Worm (Caenorhabditis elegans) whole organism, L4 larva: ENCODE data around the gene srx-4.
A peak's percentile ranks its signal among the peaks of the same experiment; 100 is the strongest.

Source experiments
- D1046.2 ChIP-seq: fragments of 200-800 bp; sonication (Bioruptor generic); IDR thresholded peaks from 2 replicates; pipeline ENCODE4 v1.3.6; 2022; ENCODE audit warnings: missing genetic modification characterization, missing compliant biosample characterization
- F26F4.8 ChIP-seq: fragments of 200-800 bp; sonication (Bioruptor generic); conservative IDR thresholded peaks from 2 replicates; pipeline ENCODE4 v1.3.6; 2022; ENCODE audit warnings: missing genetic modification characterization, missing compliant biosample characterization
- F44E2.7 ChIP-seq: fragments of 200-800 bp; sonication (Bioruptor generic); IDR thresholded peaks from 2 replicates; pipeline ENCODE4 v2.1.2; 2022; ENCODE audit warnings: missing genetic modification characterization, missing compliant biosample characterization
- F49E8.2 ChIP-seq: sonication (generic microtip); optimal IDR thresholded peaks from 2 replicates; lab custom pipeline; 2016; ENCODE audit warnings: missing compliant biosample characterization, mild to moderate bottlenecking, missing genetic modification characterization, borderline replicate concordance
- R02D3.7 ChIP-seq: fragments of 150-350 bp; sonication (generic microtip); optimal IDR thresholded peaks from 3 replicates; lab custom pipeline; 2014; ENCODE audit warnings: missing biosample characterization, missing genetic modification characterization
- T20F7.1 ChIP-seq: fragments of 200-800 bp; sonication (Bioruptor generic); optimal IDR thresholded peaks from 2 replicates; lab custom pipeline; 2018; ENCODE audit warnings: mild to moderate bottlenecking, missing genetic modification characterization, missing compliant biosample characterization
- T26A8.4 ChIP-seq: fragments of 200-800 bp; sonication (Bioruptor generic); IDR thresholded peaks from 2 replicates; pipeline ENCODE4 v1.3.6; 2022; ENCODE audit warnings: missing genetic modification characterization, missing compliant biosample characterization
- Y75B8A.6 ChIP-seq: fragments of 200-800 bp; sonication (Bioruptor generic); IDR thresholded peaks from 2 replicates; pipeline ENCODE4 v1.3.6; 2022; ENCODE audit warnings: missing genetic modification reagents, missing genetic modification characterization, missing compliant biosample characterization
- ZK337.2 ChIP-seq: fragments of 200-800 bp; sonication (Bioruptor generic); IDR thresholded peaks from 2 replicates; pipeline ENCODE4 v1.3.6; 2022; ENCODE audit warnings: missing genetic modification reagents, missing genetic modification characterization, missing compliant biosample characterization
- arid-1 ChIP-seq: fragments of 200-800 bp; sonication (Bioruptor generic); conservative IDR thresholded peaks from 2 replicates; pipeline ENCODE4 v1.3.6; 2022; ENCODE audit warnings: missing genetic modification reagents, missing genetic modification characterization, missing compliant biosample characterization
- ceh-28 ChIP-seq: fragments of 150-350 bp; optimal IDR thresholded peaks from 2 replicates; lab custom pipeline; 2014; ENCODE audit warnings: missing biosample characterization, missing genetic modification reagents, missing genetic modification characterization
- ceh-32 ChIP-seq: sonication (generic microtip); optimal IDR thresholded peaks from 2 replicates; lab custom pipeline; 2016; ENCODE audit warnings: mild to moderate bottlenecking, missing genetic modification characterization, missing compliant biosample characterization; ENCODE audit not compliant: poor library complexity
- ceh-44 ChIP-seq: fragments of 200-800 bp; sonication (Bioruptor generic); IDR thresholded peaks from 2 replicates; pipeline ENCODE4 v1.3.6; 2022; ENCODE audit warnings: missing genetic modification reagents, missing genetic modification characterization, missing compliant biosample characterization
- ceh-62 ChIP-seq: sonication (generic microtip); optimal IDR thresholded peaks from 2 replicates; lab custom pipeline; 2017; ENCODE audit warnings: missing biosample characterization, missing genetic modification characterization
- cey-2 ChIP-seq: sonication (generic microtip); optimal IDR thresholded peaks from 3 replicates; lab custom pipeline; 2017; ENCODE audit warnings: missing genetic modification characterization, mild to moderate bottlenecking, missing compliant biosample characterization, antibody characterized with exemption, borderline replicate concordance; ENCODE audit not compliant: insufficient read depth
- ctbp-1 ChIP-seq: fragments of 200-800 bp; sonication (Bioruptor generic); IDR thresholded peaks from 2 replicates; pipeline ENCODE4 v1.3.6; 2022; ENCODE audit warnings: missing genetic modification reagents, missing genetic modification characterization, missing compliant biosample characterization
- daf-16 ChIP-seq, 3 experiments: sonication (generic microtip); optimal IDR thresholded peaks; 2 replicates each; lab custom pipeline; 2016 to 2017; ENCODE audit warnings: missing genetic modification characterization in 3 of 3, missing genetic modification reagents in 3 of 3, mild to moderate bottlenecking in 2 of 3, missing compliant biosample characterization in 2 of 3, missing biosample characterization in 1 of 3, moderate library complexity in 1 of 3
- dmd-6 ChIP-seq: fragments of 200-800 bp; sonication (Bioruptor generic); IDR thresholded peaks from 2 replicates; pipeline ENCODE4 v1.3.6; 2022; ENCODE audit warnings: missing genetic modification reagents, missing genetic modification characterization, missing compliant biosample characterization
- dmd-9 ChIP-seq: fragments of 200-800 bp; sonication (Bioruptor generic); IDR thresholded peaks from 2 replicates; pipeline ENCODE4 v1.3.6; 2022; ENCODE audit warnings: missing genetic modification reagents, missing genetic modification characterization, missing compliant biosample characterization
- dpl-1 ChIP-seq: fragments of 150-350 bp; optimal IDR thresholded peaks from 2 replicates; lab custom pipeline; 2014; ENCODE audit warnings: missing biosample characterization, missing genetic modification reagents, missing genetic modification characterization
- dve-1 ChIP-seq: sonication (generic microtip); optimal IDR thresholded peaks from 2 replicates; lab custom pipeline; 2017; ENCODE audit warnings: antibody characterized with exemption, mild to moderate bottlenecking, missing genetic modification characterization, missing compliant biosample characterization; ENCODE audit not compliant: insufficient read depth
- egl-27 ChIP-seq: sonication (generic microtip); optimal IDR thresholded peaks from 3 replicates; lab custom pipeline; 2017; ENCODE audit warnings: missing biosample characterization, missing genetic modification reagents, missing genetic modification characterization
- fos-1 ChIP-seq: fragments of 150-350 bp; optimal IDR thresholded peaks from 2 replicates; lab custom pipeline; 2014; ENCODE audit warnings: missing biosample characterization, missing genetic modification characterization
- hlh-30 ChIP-seq: sonication (generic microtip); optimal IDR thresholded peaks from 2 replicates; lab custom pipeline; 2017; ENCODE audit warnings: antibody characterized with exemption, mild to moderate bottlenecking, missing genetic modification characterization, missing compliant biosample characterization; ENCODE audit not compliant: insufficient read depth
- hmg-1.1 ChIP-seq: fragments of 200-800 bp; sonication (Bioruptor generic); IDR thresholded peaks from 2 replicates; pipeline ENCODE4 v1.3.6; 2022; ENCODE audit warnings: missing genetic modification reagents, missing genetic modification characterization, missing compliant biosample characterization
- lim-7 ChIP-seq: fragments of 200-800 bp; sonication (Bioruptor generic); IDR thresholded peaks from 2 replicates; pipeline ENCODE4 v1.3.6; 2022; ENCODE audit warnings: missing genetic modification characterization, missing compliant biosample characterization
- lin-38 ChIP-seq: fragments of 200-800 bp; sonication (Bioruptor generic); IDR thresholded peaks from 2 replicates; pipeline ENCODE4 v1.3.6; 2022; ENCODE audit warnings: missing genetic modification reagents, missing genetic modification characterization, missing compliant biosample characterization
- madf-5 ChIP-seq, 2 experiments: fragments of 200-800 bp; sonication (Bioruptor generic); IDR thresholded peaks; 2 replicates each; pipeline ENCODE4 v1.3.6; 2022; ENCODE audit warnings: missing compliant biosample characterization in 2 of 2, missing genetic modification characterization in 2 of 2
- mdl-1 ChIP-seq, 2 experiments: fragments of 150-350 bp in 1 of 2; sonication (generic microtip) in 1 of 2; optimal IDR thresholded peaks; 2 replicates each; lab custom pipeline; 2014 to 2017; ENCODE audit warnings: missing biosample characterization in 2 of 2, missing genetic modification characterization in 2 of 2
- nhr-28 ChIP-seq: fragments of 150-350 bp; optimal IDR thresholded peaks from 2 replicates; lab custom pipeline; 2014; ENCODE audit warnings: missing biosample characterization, missing genetic modification characterization
- nhr-41 ChIP-seq: fragments of 200-800 bp; sonication (Bioruptor generic); IDR thresholded peaks from 2 replicates; pipeline ENCODE4 v1.3.6; 2022; ENCODE audit warnings: missing genetic modification reagents, missing genetic modification characterization, missing compliant biosample characterization
- nhr-42 ChIP-seq: fragments of 200-800 bp; sonication (Bioruptor generic); IDR thresholded peaks from 2 replicates; pipeline ENCODE4 v1.3.6; 2022; ENCODE audit warnings: missing genetic modification characterization, missing compliant biosample characterization
- nhr-48 ChIP-seq: sonication (generic microtip); optimal IDR thresholded peaks from 2 replicates; lab custom pipeline; 2016; ENCODE audit warnings: mild to moderate bottlenecking, missing genetic modification characterization, missing compliant biosample characterization
- nhr-77 ChIP-seq: fragments of 150-350 bp; optimal IDR thresholded peaks from 2 replicates; lab custom pipeline; 2014; ENCODE audit warnings: missing biosample characterization, missing genetic modification characterization
- rbr-2 ChIP-seq: sonication (generic microtip); optimal IDR thresholded peaks from 2 replicates; lab custom pipeline; 2016; ENCODE audit warnings: missing genotype, missing genetic modification characterization, missing compliant biosample characterization
- set-16 ChIP-seq: fragments of 200-800 bp; sonication (Bioruptor generic); IDR thresholded peaks from 2 replicates; pipeline ENCODE4 v1.3.6; 2022; ENCODE audit warnings: missing genetic modification reagents, missing genetic modification characterization, missing compliant biosample characterization
- snpc-4 ChIP-seq: fragments of 150-350 bp; optimal IDR thresholded peaks from 2 replicates; lab custom pipeline; 2014; ENCODE audit warnings: missing biosample characterization, missing genetic modification characterization
- tra-1 ChIP-seq: fragments of 200-800 bp; sonication (Bioruptor generic); IDR thresholded peaks from 2 replicates; pipeline ENCODE4 v1.3.6; 2022; ENCODE audit warnings: missing genetic modification reagents, missing genetic modification characterization, missing compliant biosample characterization
- unc-39 ChIP-seq: sonication (generic microtip); optimal IDR thresholded peaks from 2 replicates; lab custom pipeline; 2017; ENCODE audit warnings: missing biosample characterization, missing genetic modification characterization
- zfp-2 ChIP-seq: sonication (generic microtip); optimal IDR thresholded peaks from 2 replicates; lab custom pipeline; 2016; ENCODE audit warnings: mild to moderate bottlenecking, missing genetic modification characterization, missing compliant biosample characterization
- zip-11 ChIP-seq: fragments of 200-800 bp; sonication (Bioruptor generic); IDR thresholded peaks from 2 replicates; pipeline ENCODE4 v1.3.6; 2022; ENCODE audit warnings: missing genetic modification characterization, missing compliant biosample characterization
- ztf-11 ChIP-seq: fragments of 150-350 bp; optimal IDR thresholded peaks from 2 replicates; lab custom pipeline; 2014; ENCODE audit warnings: missing biosample characterization, missing genetic modification characterization

srx-4 gene

DNA sequence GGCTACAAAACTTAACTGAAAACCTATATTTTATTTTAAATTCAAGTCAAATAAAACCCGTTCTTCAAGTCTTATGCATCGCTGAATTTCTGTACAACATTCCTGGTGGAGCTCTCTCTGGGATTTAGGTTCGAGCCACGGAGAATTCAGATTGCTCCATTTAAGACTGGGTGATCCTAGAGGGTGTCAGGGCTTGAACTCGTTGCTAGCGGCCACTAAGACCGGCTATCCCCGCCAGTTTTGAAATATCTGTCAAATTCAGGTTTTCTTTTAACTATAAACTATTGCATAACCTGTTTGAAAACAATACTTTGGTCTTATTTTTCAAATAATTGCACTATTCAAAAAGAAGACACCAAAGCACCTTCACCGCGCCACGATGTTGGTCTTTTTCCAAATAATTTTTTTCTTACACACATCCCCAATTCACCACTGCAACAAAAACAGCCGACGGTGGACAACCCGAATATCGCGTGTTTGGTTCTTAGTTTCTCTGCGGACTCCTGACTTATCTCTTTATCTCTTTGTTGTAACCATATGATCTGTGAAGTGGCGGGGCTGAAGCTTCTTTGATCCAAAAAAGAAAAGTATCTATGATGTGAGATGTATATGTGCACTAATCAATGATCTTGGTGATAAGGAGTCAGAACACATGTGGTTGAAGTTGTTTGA, 36.4 kb upstream of the srx-4 start (continued):
- no peak for TF ChIP-seq ceh-32 (tag; lab: Kevin White, UChicago)
- peak; percentile 64 for TF ChIP-seq nhr-77 (tag; lab: Kevin White, UChicago)
- TF ChIP-seq nhr-28 (tag; lab: Kevin White, UChicago) = peak; percentile 68
- no peak for TF ChIP-seq unc-39 (tag; lab: Kevin White, UChicago)
- TF ChIP-seq daf-16 (GFP tag; optimal IDR thresholded peaks at IDR 0.05; lab: Kevin White, UChicago) = peak in 1 of 2 experiments; percentile 62
- TF ChIP-seq daf-16 (tag; optimal IDR thresholded peaks at IDR 0.05; lab: Kevin White, UChicago) = peak; percentile 56
- TF ChIP-seq lim-7 (GFP tag; lab: Robert Waterston, UW) = no peak
- peak; percentile 13; the same call in 1 of the 2 replicates for TF ChIP-seq dmd-6 (GFP tag; lab: Robert Waterston, UW)
- 0 out of 2 replicates have a peak, but pooled peaks have one; percentile 5 for TF ChIP-seq ctbp-1 (GFP tag; lab: Robert Waterston, UW)
- peak; percentile 91 for TF ChIP-seq hlh-30 (tag; lab: Kevin White, UChicago)
- TF ChIP-seq lin-38 (GFP tag; lab: Robert Waterston, UW) = peak; percentile 13; the same call in 1 of the 2 replicates
- TF ChIP-seq, all 104 proteins: peak for 31

DNA sequence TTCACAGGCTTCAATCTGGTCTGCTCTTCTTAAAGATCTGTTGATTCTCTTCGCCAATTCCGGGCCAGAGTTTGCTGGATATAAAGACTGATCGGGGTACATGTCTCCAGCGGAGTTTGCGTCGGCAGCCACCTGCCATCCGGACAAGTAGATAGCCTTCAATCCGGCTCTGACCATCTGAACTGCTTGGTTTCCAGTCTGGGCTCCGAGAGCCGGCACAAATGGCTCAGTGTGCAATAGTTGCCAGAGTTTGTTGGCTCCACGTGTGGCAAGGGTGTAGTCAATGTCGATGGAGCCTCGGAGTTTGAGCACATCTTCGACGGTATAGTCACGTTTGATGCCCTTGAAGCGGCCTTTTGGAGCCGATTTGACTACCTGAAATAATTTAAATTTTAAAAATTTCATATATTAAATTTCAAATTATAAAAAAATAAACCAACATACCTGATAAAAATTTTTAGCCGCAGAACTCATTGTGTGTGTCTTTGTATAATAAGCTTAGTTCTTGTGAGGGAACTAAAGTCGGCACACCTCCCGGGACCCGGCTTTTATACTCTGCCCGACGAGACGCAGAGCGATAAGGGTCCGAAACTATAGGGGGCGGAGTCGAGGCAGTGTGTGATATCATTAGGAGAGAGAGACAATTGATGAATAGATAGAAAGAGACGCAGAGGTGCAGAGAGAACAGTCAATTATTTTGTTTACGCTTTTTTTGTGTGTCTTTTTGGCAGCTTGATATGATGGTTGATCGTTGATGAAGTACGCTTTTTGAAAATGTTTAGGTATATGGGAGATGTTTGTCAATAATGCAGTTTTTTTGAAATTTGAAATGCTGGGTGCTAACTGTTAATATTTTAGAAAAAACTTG, 35.1 kb upstream of the srx-4 start, which contains the start of the genes icl-1 and srh-2:
icl-1 (minus strand) TSS at position 521 of the 868 bp plus-strand sequence.
srh-2 (plus strand) TSS at position 818 of the 868 bp plus-strand sequence.
- no peak for TF ChIP-seq egl-27 (tag; lab: Kevin White, UChicago)
- TF ChIP-seq mdl-1 (tag; optimal IDR thresholded peaks at IDR 0.05; lab: Kevin White, UChicago) = peak; percentile 66 to 75
- peak; percentile 50 to 83 for TF ChIP-seq daf-16 (GFP tag; optimal IDR thresholded peaks at IDR 0.05; lab: Kevin White, UChicago)
- peak; percentile 97 for TF ChIP-seq daf-16 (tag; optimal IDR thresholded peaks at IDR 0.05; lab: Kevin White, UChicago)
- no peak for TF ChIP-seq R02D3.7 (tag; lab: Kevin White, UChicago)
- TF ChIP-seq nhr-48 (tag; lab: Kevin White, UChicago) = peak; percentile 40
- TF ChIP-seq dve-1 (tag; lab: Kevin White, UChicago) = peak; percentile 85
- TF ChIP-seq dmd-9 (GFP tag; lab: Robert Waterston, UW) = no peak
- no peak; the same call in 1 of the 2 replicates for TF ChIP-seq tra-1 (GFP tag; lab: Robert Waterston, UW)
- TF ChIP-seq rbr-2 (tag; lab: Kevin White, UChicago) = no peak
- no peak for TF ChIP-seq fos-1
- TF ChIP-seq nhr-41 (GFP tag; lab: Robert Waterston, UW) = no peak
- TF ChIP-seq zfp-2 = no peak
- no peak for TF ChIP-seq ceh-44 (GFP tag; lab: Robert Waterston, UW)
- TF ChIP-seq dpl-1 (GFP tag; lab: Kevin White, UChicago) = peak; percentile 1
- peak; percentile 42; the same call in 1 of the 2 replicates for TF ChIP-seq hmg-1.1
- TF ChIP-seq ceh-28 = no peak
- peak; percentile 32; the same call in 1 of the 2 replicates for TF ChIP-seq dmd-6 (GFP tag; lab: Robert Waterston, UW)
- TF ChIP-seq cey-2 (tag; lab: Kevin White, UChicago) = no peak
- TF ChIP-seq ctbp-1 (GFP tag; lab: Robert Waterston, UW) = peak; percentile 6
- TF ChIP-seq zip-11 = 0 out of 2 replicates have a peak, but pooled peaks have one; percentile 16
- TF ChIP-seq F26F4.8 (GFP tag; lab: Robert Waterston, UW) = no peak
- no peak for TF ChIP-seq ztf-11 (tag; lab: Kevin White, UChicago)
- no peak for TF ChIP-seq F44E2.7 (GFP tag; lab: Robert Waterston, UW)
- TF ChIP-seq snpc-4 (tag; lab: Kevin White, UChicago) = no peak
- peak; percentile 76 for TF ChIP-seq set-16 (GFP tag; lab: Robert Waterston, UW)
- 0 out of 4 replicates have a peak, but pooled peaks of 1 of the 2 experiments have one; percentile 25 for TF ChIP-seq madf-5 (GFP tag; IDR thresholded peaks at IDR 0.05; lab: Robert Waterston, UW)
- TF ChIP-seq ZK337.2 (GFP tag; lab: Robert Waterston, UW) = no peak
- TF ChIP-seq hlh-30 (tag; lab: Kevin White, UChicago) = peak; percentile 62
- no peak for TF ChIP-seq ceh-62 (tag; lab: Kevin White, UChicago)
- no peak; the same call in 1 of the 2 replicates for TF ChIP-seq D1046.2
- TF ChIP-seq ceh-32 (tag; lab: Kevin White, UChicago) = no peak
- peak; percentile 24 for TF ChIP-seq T20F7.1 (GFP tag; lab: Kevin White, UChicago)
- no peak; the same call in none of the 2 replicates for TF ChIP-seq arid-1 (GFP tag; lab: Robert Waterston, UW)
- 0 out of 2 replicates have a peak, but pooled peaks have one; percentile 46 for TF ChIP-seq nhr-42 (GFP tag; lab: Robert Waterston, UW)
- peak; percentile 91 for TF ChIP-seq T26A8.4 (GFP tag; lab: Robert Waterston, UW)
- no peak; the same call in 1 of the 2 replicates for TF ChIP-seq Y75B8A.6 (GFP tag; lab: Robert Waterston, UW)
- TF ChIP-seq F49E8.2 (tag; lab: Kevin White, UChicago) = no peak
